Worm (Caenorhabditis elegans) whole organism, L1 larva: ENCODE results near the gene C43D7.7.

ENCODE experiments used
- aly-2 ChIP-seq: fragments of 150-350 bp; optimal IDR thresholded peaks from 2 replicates; lab custom pipeline; 2014; ENCODE audit warnings: missing biosample characterization, missing genetic modification characterization
- ama-1 ChIP-seq: fragments of 150-350 bp; optimal IDR thresholded peaks from 2 replicates; lab custom pipeline; 2014
- ceh-90 ChIP-seq: sonication (generic microtip); optimal IDR thresholded peaks from 2 replicates; lab custom pipeline; 2016; ENCODE audit warnings: missing genetic modification characterization, missing compliant biosample characterization
- dpl-1 ChIP-seq, 3 experiments: fragments of 150-350 bp in 2 of 3; sonication (generic microtip) in 1 of 3; optimal IDR thresholded peaks; 2 replicates each; lab custom pipeline; 2014 to 2017; ENCODE audit warnings: missing biosample characterization in 3 of 3, missing genetic modification characterization in 3 of 3, missing genetic modification reagents in 3 of 3
- fkh-4 ChIP-seq: sonication (generic microtip); optimal IDR thresholded peaks from 2 replicates; lab custom pipeline; 2016; ENCODE audit warnings: missing compliant biosample characterization, missing genetic modification characterization, borderline replicate concordance
- lin-15B ChIP-seq: fragments of 150-350 bp; sonication (generic microtip); optimal IDR thresholded peaks from 3 replicates; lab custom pipeline; 2014; ENCODE audit warnings: missing biosample characterization, missing genetic modification characterization
- lin-39 ChIP-seq: fragments of 150-350 bp; optimal IDR thresholded peaks from 2 replicates; lab custom pipeline; 2014; ENCODE audit warnings: missing biosample characterization, missing genetic modification reagents, missing genetic modification characterization
- nhr-77 ChIP-seq: fragments of 150-350 bp; optimal IDR thresholded peaks from 2 replicates; lab custom pipeline; 2014; ENCODE audit warnings: missing biosample characterization, missing genetic modification characterization
- skn-1 ChIP-seq: fragments of 150-350 bp; optimal IDR thresholded peaks from 2 replicates; lab custom pipeline; 2014; ENCODE audit warnings: missing biosample characterization, missing genetic modification characterization
- snpc-4 ChIP-seq: fragments of 150-350 bp; optimal IDR thresholded peaks from 2 replicates; lab custom pipeline; 2014; ENCODE audit warnings: missing biosample characterization, missing genetic modification characterization
- unc-130 ChIP-seq: fragments of 150-350 bp; optimal IDR thresholded peaks from 2 replicates; lab custom pipeline; 2017; ENCODE audit warnings: missing biosample characterization, missing genetic modification characterization, inconsistent platforms
- unc-62 ChIP-seq: fragments of 150-350 bp; optimal IDR thresholded peaks from 2 replicates; lab custom pipeline; 2014; ENCODE audit warnings: missing biosample characterization, missing genetic modification reagents, missing genetic modification characterization
- zag-1 ChIP-seq: fragments of 150-350 bp; optimal IDR thresholded peaks from 2 replicates; lab custom pipeline; 2014; ENCODE audit warnings: missing biosample characterization, missing genetic modification characterization
- ztf-11 ChIP-seq, 2 experiments: sonication (generic microtip); optimal IDR thresholded peaks; 2 replicates each; lab custom pipeline; 2016 to 2017; ENCODE audit warnings: missing genetic modification characterization in 2 of 2, missing biosample characterization in 1 of 2, missing compliant biosample characterization in 1 of 2

DNA sequence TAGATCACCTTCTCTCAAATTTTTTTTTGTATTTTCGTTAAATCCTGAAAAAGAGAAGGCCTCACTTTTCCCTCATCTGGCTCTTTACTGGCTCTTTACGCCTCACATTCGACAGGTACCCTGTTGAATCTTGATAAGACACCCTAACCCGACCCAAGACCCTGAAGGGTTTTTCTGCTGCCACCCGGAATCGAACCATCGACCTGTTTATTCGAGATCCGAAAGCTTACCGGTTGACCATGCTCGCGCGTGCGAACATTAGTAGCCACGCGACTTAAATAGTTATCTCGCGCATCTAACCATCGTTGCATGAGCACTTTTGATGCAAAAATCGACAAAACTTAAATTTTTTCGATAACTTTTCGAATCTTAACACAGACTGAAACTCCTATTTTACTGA, 35.9 kb upstream of the C43D7.7 start:
- TF ChIP-seq skn-1 (tag; lab: Kevin White, UChicago) (no peak), zag-1 (no peak), unc-62 (GFP tag; lab: Kevin White, UChicago) (no peak), lin-39 (tag; lab: Kevin White, UChicago) (no peak), ztf-11 (tag; optimal IDR thresholded peaks at IDR 0.05; lab: Kevin White, UChicago) (no peak), nhr-77 (tag; lab: Kevin White, UChicago) (no peak), aly-2 (tag; lab: Kevin White, UChicago) (no peak), lin-15B (tag; lab: Kevin White, UChicago) (no peak), ceh-90 (tag; lab: Kevin White, UChicago) (no peak), snpc-4 (no peak), unc-130 (tag; lab: Kevin White, UChicago) (no peak), dpl-1 (GFP tag; optimal IDR thresholded peaks at IDR 0.05; lab: Kevin White, UChicago) (no peak), fkh-4 (tag; lab: Kevin White, UChicago) (no peak), ama-1 (lab: Kevin White, UChicago) (no peak)
